Worm (Caenorhabditis elegans): ENCODE data around the gene scb-1.

Gene scb-1

DNA sequence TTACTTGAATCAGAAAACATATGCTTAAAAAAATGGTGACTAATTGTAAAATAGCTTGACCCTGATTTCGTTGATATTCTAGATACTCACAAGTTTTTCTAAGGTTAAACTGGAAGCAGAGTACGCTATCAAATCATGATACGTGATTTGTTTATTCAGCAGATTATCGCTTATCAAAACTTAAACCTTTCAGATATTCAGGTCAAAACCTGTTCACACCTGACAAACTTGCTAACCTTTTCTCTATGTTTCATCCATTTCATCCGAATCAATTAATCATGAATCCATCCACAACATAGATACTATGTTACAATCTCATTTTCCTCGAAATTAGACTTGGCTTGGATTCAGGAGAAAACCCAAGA, 28.3 kb upstream of the scb-1 start:
- TF ChIP-seq lsl-1 (GFP tag; optimal IDR thresholded peaks at IDR 0.05) (no peak), nfyb-1 (GFP tag; IDR thresholded peaks at IDR 0.05) (0 out of 2 replicates have a peak, but pooled peaks have one; percentile 30), somi-1 (GFP tag; optimal IDR thresholded peaks at IDR 0.05) (no peak), K11D2.4 (GFP tag; IDR thresholded peaks at IDR 0.05) (no peak), cebp-1 (GFP tag; IDR thresholded peaks at IDR 0.05) (no peak), cebp-1 (tag; optimal IDR thresholded peaks at IDR 0.05) (no peak), ztf-22 (GFP tag; optimal IDR thresholded peaks at IDR 0.05) (no peak), ztf-26 (tag; optimal IDR thresholded peaks at IDR 0.05) (peak; percentile 53), fkh-3 (tag; optimal IDR thresholded peaks at IDR 0.05) (no peak), lin-35 (GFP tag; optimal IDR thresholded peaks at IDR 0.05) (no peak), tbx-9 (tag; optimal IDR thresholded peaks at IDR 0.05; ENCODE audit: borderline replicate concordance) (no peak), atf-7 (tag; optimal IDR thresholded peaks at IDR 0.05) (no peak), ama-1 (optimal IDR thresholded peaks at IDR 0.05) (peak; percentile 67), ama-1 (GFP tag; optimal IDR thresholded peaks at IDR 0.05) (no peak), aptf-3 (GFP tag; IDR thresholded peaks at IDR 0.05) (no peak), gei-17 (GFP tag; optimal IDR thresholded peaks at IDR 0.05) (no peak), madf-8 (GFP tag; conservative IDR thresholded peaks at IDR 0.05) (no peak), zim-3 (tag; optimal IDR thresholded peaks at IDR 0.05) (no peak), rec-8 (tag; optimal IDR thresholded peaks at IDR 0.05) (no peak)

DNA sequence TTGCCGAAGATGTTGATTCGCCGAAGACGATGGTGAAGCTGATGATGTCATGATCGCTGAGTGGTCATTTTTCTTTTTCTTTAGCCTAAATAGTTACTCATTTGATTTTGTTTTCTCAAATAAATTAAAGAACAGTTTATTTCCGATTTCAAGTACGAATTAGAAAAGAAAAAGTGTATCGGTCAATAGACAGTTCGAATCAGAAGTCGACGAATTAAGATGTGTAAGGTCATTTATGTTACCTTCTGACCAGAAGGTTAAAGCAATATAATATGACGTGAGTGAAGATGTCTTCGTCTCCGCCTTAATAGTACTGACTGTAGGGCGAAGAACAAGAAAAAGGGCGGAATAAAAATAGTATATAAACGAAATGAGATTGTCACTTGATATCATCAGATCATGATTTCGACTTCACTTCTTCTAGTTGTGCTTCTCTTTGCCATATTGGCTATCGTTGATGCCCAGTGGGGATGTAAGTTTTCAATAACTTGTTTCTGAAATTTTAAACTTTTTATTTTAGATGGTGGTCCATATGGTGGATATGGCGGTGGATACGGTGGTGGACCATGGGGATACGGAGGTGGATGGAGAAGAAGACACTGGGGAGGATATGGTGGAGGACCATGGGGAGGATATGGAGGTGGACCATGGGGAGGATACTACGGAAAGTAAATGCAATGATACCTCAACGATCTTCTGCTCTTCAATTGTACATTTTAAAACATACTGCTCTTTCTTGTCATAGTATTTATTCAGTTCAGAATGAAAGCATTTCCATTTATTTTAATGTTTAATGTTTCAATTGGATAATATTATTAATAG, 27.7 kb upstream of the scb-1 start, which contains the start of the genes T19C4.24 and nlp-33:
Gene T19C4.24, minus strand, starts transcription at position 51 of the 822 bp plus-strand sequence.
Gene nlp-33, plus strand, starts transcription at position 389 of the 822 bp plus-strand sequence.
- TF ChIP-seq lsl-1 (GFP tag; optimal IDR thresholded peaks at IDR 0.05) (no peak), repo-1 (tag; optimal IDR thresholded peaks at IDR 0.05) (peak; percentile 17), ama-1 (optimal IDR thresholded peaks at IDR 0.05) (peak; percentile 71), ama-1 (GFP tag; optimal IDR thresholded peaks at IDR 0.05) (no peak), mcd-1 (GFP tag; IDR thresholded peaks at IDR 0.05) (peak; percentile 34; the same call in 1 of the 2 replicates)

DNA sequence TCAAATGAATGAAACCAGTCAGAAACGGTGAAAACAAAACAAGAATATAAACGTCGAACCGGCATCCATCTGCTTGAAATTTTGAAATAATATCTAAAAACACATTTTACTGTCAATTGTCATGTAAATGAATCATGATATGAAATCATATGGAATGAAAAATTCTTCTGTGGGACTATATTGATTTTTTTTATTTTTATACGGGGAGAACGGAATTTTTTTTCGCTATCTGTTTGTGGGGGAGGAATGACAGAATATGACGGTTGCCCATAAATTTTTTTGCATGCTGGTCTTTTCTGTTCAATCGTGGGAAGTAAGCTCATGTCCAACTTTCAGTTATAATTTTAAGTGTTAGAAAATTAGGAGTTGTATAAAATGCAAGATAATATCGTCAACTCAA, 25.2 kb upstream of the scb-1 start, which contains the start of gene C06H2.7:
Gene C06H2.7, minus strand, starts transcription at position 101 of the 400 bp plus-strand sequence.
- no peak for TF ChIP-seq ama-1 (optimal IDR thresholded peaks at IDR 0.05)
- TF ChIP-seq ama-1 (GFP tag; optimal IDR thresholded peaks at IDR 0.05), result no peak
- no peak for TF ChIP-seq fkh-3 (tag; optimal IDR thresholded peaks at IDR 0.05)
- no peak for TF ChIP-seq dpl-1 (GFP tag; optimal IDR thresholded peaks at IDR 0.05)
- TF ChIP-seq K12H6.12 (tag; optimal IDR thresholded peaks at IDR 0.05), result no peak
- TF ChIP-seq ceh-100 (GFP tag; IDR thresholded peaks at IDR 0.05), result no peak
- TF ChIP-seq lin-26 (GFP tag; IDR thresholded peaks at IDR 0.05), result no peak
- TF ChIP-seq efl-1 (GFP tag; optimal IDR thresholded peaks at IDR 0.05), result no peak
- no peak for TF ChIP-seq akir-1 (GFP tag; optimal IDR thresholded peaks at IDR 0.05)
- TF ChIP-seq ceh-40 (GFP tag; IDR thresholded peaks at IDR 0.05), result no peak
- TF ChIP-seq mxl-1 (tag; optimal IDR thresholded peaks at IDR 0.05), result no peak
- no peak for TF ChIP-seq tbx-9 (tag; optimal IDR thresholded peaks at IDR 0.05; ENCODE audit: borderline replicate concordance)
- TF ChIP-seq repo-1 (tag; optimal IDR thresholded peaks at IDR 0.05), result no peak
- no peak for TF ChIP-seq hrde-1 (tag; optimal IDR thresholded peaks at IDR 0.05; ENCODE audit: borderline replicate concordance)
- no peak for TF ChIP-seq nhr-120 (GFP tag; IDR thresholded peaks at IDR 0.05)
- TF ChIP-seq F57C9.4 (tag; optimal IDR thresholded peaks at IDR 0.05), result no peak
- no peak for TF ChIP-seq T26A5.8 (tag; optimal IDR thresholded peaks at IDR 0.05)
- no peak for TF ChIP-seq pha-4 (tag; optimal IDR thresholded peaks at IDR 0.05)
- no peak for TF ChIP-seq snpc-3.4 (tag; optimal IDR thresholded peaks at IDR 0.05)
- no peak for TF ChIP-seq xnd-1 (tag; optimal IDR thresholded peaks at IDR 0.05)
- TF ChIP-seq zfh-2 (GFP tag; conservative IDR thresholded peaks at IDR 0.05), result no peak

Measured in whole organism, young adult.